Fruit fly (Drosophila melanogaster) whole organism, embryonic: ENCODE data around the gene Mvd.

Experiments
- ATbp ChIP-seq: fragments of 200-800 bp; sonication (Bioruptor generic); optimal IDR thresholded peaks from 2 replicates; lab custom pipeline; 2017; ENCODE audit warnings: missing biosample characterization, mild to moderate bottlenecking, missing genetic modification characterization, missing genetic modification reagents
- CG10209 ChIP-seq: fragments of 200-800 bp; sonication (Bioruptor generic); optimal IDR thresholded peaks from 3 replicates; lab custom pipeline; 2017; ENCODE audit warnings: missing biosample characterization, mild to moderate bottlenecking, missing genetic modification characterization, missing genetic modification reagents
- CG10267 ChIP-seq: fragments of 200-800 bp; sonication (Bioruptor generic); optimal IDR thresholded peaks from 2 replicates; lab custom pipeline; 2018; ENCODE audit warnings: missing biosample characterization, mild to moderate bottlenecking, missing genetic modification characterization, moderate library complexity
- CG10565 ChIP-seq: fragments of 200-800 bp; sonication (Bioruptor generic); optimal IDR thresholded peaks from 3 replicates; lab custom pipeline; 2016; ENCODE audit warnings: missing biosample characterization, mild to moderate bottlenecking, missing genetic modification characterization
- CG11723 ChIP-seq: fragments of 200-800 bp; sonication (Bioruptor generic); optimal IDR thresholded peaks from 2 replicates; lab custom pipeline; 2017; ENCODE audit warnings: missing biosample characterization, mild to moderate bottlenecking, missing genetic modification characterization
- CG12942 ChIP-seq: fragments of 200-800 bp; sonication (Bioruptor generic); optimal IDR thresholded peaks from 3 replicates; lab custom pipeline; 2016; ENCODE audit warnings: missing biosample characterization, missing genetic modification characterization
- CG13296 ChIP-seq: fragments of 200-800 bp; sonication (Bioruptor generic); optimal IDR thresholded peaks from 3 replicates; lab custom pipeline; 2018; ENCODE audit warnings: missing biosample characterization, mild to moderate bottlenecking, missing genetic modification characterization
- CG15514 ChIP-seq: fragments of 200-800 bp; sonication (Bioruptor generic); optimal IDR thresholded peaks from 3 replicates; lab custom pipeline; 2017; ENCODE audit warnings: missing biosample characterization, missing genetic modification characterization, mild to moderate bottlenecking, moderate library complexity, missing genetic modification reagents
- CG15601 ChIP-seq: fragments of 200-800 bp; sonication (Bioruptor generic); optimal IDR thresholded peaks from 3 replicates; lab custom pipeline; 2019; ENCODE audit warnings: missing biosample characterization, mild to moderate bottlenecking, missing genetic modification characterization, moderate library complexity
- CG16779 ChIP-seq: fragments of 200-800 bp; sonication (Bioruptor generic); IDR thresholded peaks from 2 replicates; pipeline ENCODE4 v1.3.6; 2022; ENCODE audit warnings: missing biosample characterization, missing genetic modification characterization
- CG16863 ChIP-seq: fragments of 200-800 bp; sonication (Bioruptor generic); optimal IDR thresholded peaks from 3 replicates; lab custom pipeline; 2016; ENCODE audit warnings: missing biosample characterization, missing genetic modification characterization
- CG17361 ChIP-seq: fragments of 200-800 bp; sonication (Bioruptor generic); IDR thresholded peaks from 3 replicates; pipeline ENCODE4 v1.3.6; 2022; ENCODE audit warnings: missing biosample characterization, missing genetic modification characterization
- CG30431 ChIP-seq: fragments of 200-800 bp; sonication (Bioruptor generic); optimal IDR thresholded peaks from 2 replicates; lab custom pipeline; 2017; ENCODE audit warnings: missing biosample characterization, missing genetic modification characterization
- CG3065 ChIP-seq: fragments of 200-800 bp; sonication (Bioruptor generic); optimal IDR thresholded peaks from 2 replicates; lab custom pipeline; 2016; ENCODE audit warnings: missing biosample characterization, missing genetic modification characterization
- CG31224 ChIP-seq: fragments of 200-800 bp; sonication (Bioruptor generic); IDR thresholded peaks from 2 replicates; pipeline ENCODE4 v1.3.6; 2022; ENCODE audit warnings: missing biosample characterization, missing genetic modification characterization
- CG31441 ChIP-seq: fragments of 200-800 bp; sonication (Bioruptor generic); IDR thresholded peaks from 2 replicates; pipeline ENCODE4 v1.3.6; 2022; ENCODE audit warnings: missing biosample characterization, missing genetic modification characterization
- CG3163 ChIP-seq: fragments of 200-800 bp; sonication (Bioruptor generic); optimal IDR thresholded peaks from 3 replicates; lab custom pipeline; 2016; ENCODE audit warnings: missing biosample characterization, missing genetic modification characterization
- CG32532 ChIP-seq: fragments of 200-800 bp; sonication (Bioruptor generic); IDR thresholded peaks from 2 replicates; pipeline ENCODE4 v1.3.6; 2022; ENCODE audit warnings: missing biosample characterization, missing genetic modification characterization
- CG4360 ChIP-seq: fragments of 200-800 bp; sonication (Bioruptor generic); IDR thresholded peaks from 2 replicates; pipeline ENCODE4 v1.3.6; 2022; ENCODE audit warnings: missing biosample characterization, missing genetic modification characterization
- CG6689 ChIP-seq: fragments of 200-800 bp; sonication (Bioruptor generic); IDR thresholded peaks from 2 replicates; pipeline ENCODE4 v1.3.6; 2022; ENCODE audit warnings: missing biosample characterization, missing genetic modification characterization
- CG6813 ChIP-seq: fragments of 200-800 bp; sonication (Bioruptor generic); optimal IDR thresholded peaks from 2 replicates; lab custom pipeline; 2017; ENCODE audit warnings: missing biosample characterization, missing genetic modification characterization, mild to moderate bottlenecking, moderate library complexity, missing genetic modification reagents
- CG7372 ChIP-seq: fragments of 200-800 bp; sonication (Bioruptor generic); IDR thresholded peaks from 2 replicates; pipeline ENCODE4 v1.3.6; 2022; ENCODE audit warnings: missing biosample characterization, missing genetic modification characterization
- CG7987 ChIP-seq: fragments of 200-800 bp; sonication (Bioruptor generic); optimal IDR thresholded peaks from 2 replicates; lab custom pipeline; 2018; ENCODE audit warnings: missing biosample characterization, mild to moderate bottlenecking, missing genetic modification characterization, moderate library complexity
- CG9609 ChIP-seq: fragments of 200-800 bp; sonication (Bioruptor generic); optimal IDR thresholded peaks from 3 replicates; lab custom pipeline; 2016; ENCODE audit warnings: missing biosample characterization, missing genetic modification characterization
- CG9727 ChIP-seq: fragments of 200-800 bp; sonication (Bioruptor generic); optimal IDR thresholded peaks from 3 replicates; lab custom pipeline; 2017; ENCODE audit warnings: missing biosample characterization, mild to moderate bottlenecking, missing genetic modification characterization
- Gug ChIP-seq: fragments of 200-800 bp; sonication (Bioruptor generic); IDR thresholded peaks from 4 replicates; pipeline ENCODE4 v1.3.6; 2022; ENCODE audit warnings: missing biosample characterization, missing genetic modification characterization
- HHEX ChIP-seq: fragments of 200-800 bp; sonication (Bioruptor generic); optimal IDR thresholded peaks from 3 replicates; lab custom pipeline; 2017; ENCODE audit warnings: missing biosample characterization, mild to moderate bottlenecking, missing genetic modification characterization, missing genetic modification reagents
- Hr51 ChIP-seq, 2 experiments: fragments of 200-800 bp; sonication (Bioruptor generic); optimal IDR thresholded peaks; 2 replicates in 1 of 2; 3 replicates in 1 of 2; lab custom pipeline; 2016 to 2018; ENCODE audit warnings: missing biosample characterization in 2 of 2, missing genetic modification characterization in 2 of 2, mild to moderate bottlenecking in 1 of 2, moderate library complexity in 1 of 2
- Hr78 ChIP-seq, 2 experiments: fragments of 200-800 bp in 1 of 2; fragments of >200 bp in 1 of 2; sonication (Bioruptor generic) in 1 of 2; optimal IDR thresholded peaks; 2 replicates each; lab custom pipeline; 2017 to 2019; ENCODE audit warnings: missing biosample characterization in 2 of 2, missing genetic modification characterization in 2 of 2, mild to moderate bottlenecking in 1 of 2, moderate library complexity in 1 of 2
- Mad ChIP-seq: fragments of 200-800 bp; sonication (Bioruptor generic); optimal IDR thresholded peaks from 2 replicates; lab custom pipeline; 2016; ENCODE audit warnings: missing biosample characterization, missing genetic modification characterization
- Meics ChIP-seq: fragments of 200-800 bp; sonication (Bioruptor generic); optimal IDR thresholded peaks from 2 replicates; lab custom pipeline; 2017; ENCODE audit warnings: missing biosample characterization, mild to moderate bottlenecking, missing genetic modification characterization
- NfI ChIP-seq: fragments of 200-800 bp; sonication (Bioruptor generic); optimal IDR thresholded peaks from 3 replicates; lab custom pipeline; 2018; ENCODE audit warnings: missing biosample characterization, mild to moderate bottlenecking, missing genetic modification characterization, moderate library complexity
- Usf ChIP-seq: fragments of 200-800 bp; sonication (Bioruptor generic); optimal IDR thresholded peaks from 2 replicates; lab custom pipeline; 2017; ENCODE audit warnings: missing genotype, missing biosample characterization, missing genetic modification characterization
- al ChIP-seq: fragments of 200-800 bp; sonication (Bioruptor generic); IDR thresholded peaks from 2 replicates; pipeline ENCODE4 v1.3.6; 2022; ENCODE audit warnings: missing biosample characterization, missing genetic modification characterization
- bab2 ChIP-seq: fragments of 200-800 bp; sonication (Bioruptor generic); optimal IDR thresholded peaks from 2 replicates; lab custom pipeline; 2016; ENCODE audit warnings: missing biosample characterization, missing genetic modification characterization
- croc ChIP-seq: fragments of 200-800 bp; sonication (Bioruptor generic); conservative IDR thresholded peaks from 3 replicates; pipeline ENCODE4 v1.3.6; 2022; ENCODE audit warnings: missing biosample characterization, missing genetic modification characterization
- dan ChIP-seq: fragments of 200-800 bp; sonication (Bioruptor generic); IDR thresholded peaks from 2 replicates; pipeline ENCODE4 v1.3.6; 2022; ENCODE audit warnings: missing biosample characterization, missing genetic modification characterization
- dimm ChIP-seq: fragments of 200-800 bp; sonication (Bioruptor generic); IDR thresholded peaks from 2 replicates; pipeline ENCODE4 v1.3.6; 2022; ENCODE audit warnings: missing biosample characterization, missing genetic modification characterization
- eve ChIP-seq, 2 experiments: fragments of >200 bp; optimal IDR thresholded peaks; 2 replicates each; lab custom pipeline; 2017; ENCODE audit warnings: missing biosample characterization in 2 of 2, missing genetic modification characterization in 2 of 2
- grau ChIP-seq: fragments of 200-800 bp; optimal IDR thresholded peaks from 3 replicates; lab custom pipeline; 2019; ENCODE audit warnings: missing biosample characterization, mild to moderate bottlenecking, missing genetic modification characterization, moderate library complexity
- hth ChIP-seq: fragments of >200 bp; optimal IDR thresholded peaks from 2 replicates; lab custom pipeline; 2017; ENCODE audit warnings: inconsistent platforms
- jing ChIP-seq: fragments of 200-800 bp; sonication (Bioruptor generic); optimal IDR thresholded peaks from 2 replicates; lab custom pipeline; 2018; ENCODE audit warnings: missing biosample characterization, mild to moderate bottlenecking, missing genetic modification characterization
- klu ChIP-seq: fragments of 200-800 bp; sonication (Bioruptor generic); IDR thresholded peaks from 2 replicates; pipeline ENCODE4 v1.3.6; 2022; ENCODE audit warnings: missing biosample characterization, missing genetic modification characterization
- lilli ChIP-seq: fragments of 200-800 bp; sonication (Bioruptor generic); optimal IDR thresholded peaks from 3 replicates; lab custom pipeline; 2016; ENCODE audit warnings: missing biosample characterization, missing genetic modification characterization
- pfk ChIP-seq: fragments of 200-800 bp; sonication (Bioruptor generic); optimal IDR thresholded peaks from 2 replicates; lab custom pipeline; 2018; ENCODE audit warnings: missing biosample characterization, mild to moderate bottlenecking, missing genetic modification characterization, moderate library complexity
- pho ChIP-seq: fragments of 200-800 bp; sonication (Bioruptor generic); optimal IDR thresholded peaks from 2 replicates; lab custom pipeline; 2016; ENCODE audit warnings: missing biosample characterization, missing genetic modification characterization
- slp2 ChIP-seq: fragments of 200-800 bp; sonication (Bioruptor generic); optimal IDR thresholded peaks from 2 replicates; lab custom pipeline; 2016; ENCODE audit warnings: missing biosample characterization, missing genetic modification characterization
- tup ChIP-seq: fragments of 200-800 bp; sonication (Bioruptor generic); optimal IDR thresholded peaks from 2 replicates; lab custom pipeline; 2016; ENCODE audit warnings: missing biosample characterization, mild to moderate bottlenecking, missing genetic modification characterization, moderate library complexity
- wdn ChIP-seq: fragments of 200-800 bp; sonication (Bioruptor generic); IDR thresholded peaks from 2 replicates; pipeline ENCODE4 v1.3.6; 2022; ENCODE audit warnings: missing biosample characterization, missing genetic modification characterization
- zf30C ChIP-seq: fragments of 200-800 bp; sonication (Bioruptor generic); optimal IDR thresholded peaks from 3 replicates; lab custom pipeline; 2018; ENCODE audit warnings: missing biosample characterization, mild to moderate bottlenecking, missing genetic modification characterization
- zfh2 ChIP-seq: fragments of 200-800 bp; sonication (Bioruptor generic); optimal IDR thresholded peaks from 2 replicates; lab custom pipeline; 2016; ENCODE audit warnings: missing biosample characterization, missing genetic modification characterization

Mvd gene

dm6 chrX:15740288-15740726 lies 8.7 kb upstream of the Mvd start (continued):
- TF ChIP-seq jing (GFP tag; lab: Kevin White, UChicago) (no peak), CG6689 (GFP tag; lab: Robert Waterston, UW) (peak; percentile 60), CG4360 (GFP tag; lab: Robert Waterston, UW) (no peak), bab2 (GFP tag; lab: Kevin White, UChicago) (peak; percentile 56), al (GFP tag; lab: Robert Waterston, UW) (peak; percentile 66; the same call in 1 of the 2 replicates), pho (GFP tag; lab: Kevin White, UChicago) (peak; percentile 69), lilli (peak; percentile 85), eve (GFP tag; optimal IDR thresholded peaks at IDR 0.05; lab: Kevin White, UChicago) (no peak), CG10209 (peak; percentile 70), CG17361 (GFP tag; lab: Robert Waterston, UW) (peak; percentile 59), CG11723 (GFP tag; lab: Kevin White, UChicago) (no peak), dan (GFP tag; lab: Robert Waterston, UW) (no peak), CG12942 (GFP tag; lab: Kevin White, UChicago) (peak; percentile 30), CG6813 (GFP tag; lab: Kevin White, UChicago) (peak; percentile 37), zf30C (GFP tag; lab: Kevin White, UChicago) (peak; percentile 90), wdn (GFP tag; lab: Robert Waterston, UW) (peak; percentile 69), CG15601 (tag; lab: Kevin White, UChicago) (no peak), CG15514 (peak; percentile 79), CG10565 (GFP tag; lab: Kevin White, UChicago) (no peak), croc (GFP tag; lab: Robert Waterston, UW) (no peak; the same call in 2 of the 3 replicates), CG16779 (GFP tag; lab: Robert Waterston, UW) (peak; percentile 78; the same call in 1 of the 2 replicates), CG30431 (GFP tag; lab: Kevin White, UChicago) (peak; percentile 41), klu (GFP tag; lab: Robert Waterston, UW) (peak; percentile 33; the same call in 1 of the 2 replicates), Gug (GFP tag; lab: Robert Waterston, UW) (peak; percentile 64; the same call in 3 of the 4 replicates), Hr78 (GFP tag; optimal IDR thresholded peaks at IDR 0.05; lab: Kevin White, UChicago) (no peak), ATbp (peak; percentile 64), HHEX (GFP tag; lab: Kevin White, UChicago) (peak; percentile 80), hth (lab: Kevin White, UChicago) (no peak), grau (tag; lab: Kevin White, UChicago) (peak; percentile 78), CG9727 (peak; percentile 60), slp2 (GFP tag; lab: Kevin White, UChicago) (no peak), CG9609 (GFP tag; lab: Kevin White, UChicago) (peak; percentile 42), CG3065 (GFP tag; lab: Kevin White, UChicago) (no peak), dimm (GFP tag; lab: Robert Waterston, UW) (peak; percentile 14; the same call in 1 of the 2 replicates), CG3163 (GFP tag; lab: Kevin White, UChicago) (no peak), CG10267 (peak; percentile 40), CG13296 (GFP tag; lab: Kevin White, UChicago) (peak; percentile 83), Meics (GFP tag; lab: Kevin White, UChicago) (peak; percentile 85), Usf (GFP tag; lab: Kevin White, UChicago) (no peak), Mad (GFP tag; lab: Kevin White, UChicago) (peak; percentile 52), pfk (GFP tag; lab: Kevin White, UChicago) (no peak), CG31224 (GFP tag; lab: Robert Waterston, UW) (peak; percentile 65), zfh2 (GFP tag; lab: Kevin White, UChicago) (peak; percentile 58), CG16863 (GFP tag; lab: Kevin White, UChicago) (peak; percentile 54), CG7987 (peak; percentile 67), CG32532 (GFP tag; lab: Robert Waterston, UW) (peak; percentile 89), Hr51 (GFP tag; optimal IDR thresholded peaks at IDR 0.05; lab: Kevin White, UChicago) (peak; percentile 46 to 72), CG31441 (GFP tag; lab: Robert Waterston, UW) (peak; percentile 62; the same call in 1 of the 2 replicates), CG7372 (peak; percentile 57; the same call in 1 of the 2 replicates), NfI (GFP tag; lab: Kevin White, UChicago) (peak; percentile 74), tup (no peak)
